Fruit fly (Drosophila melanogaster): ENCODE results near the gene Ir62a.
A peak's percentile ranks its signal among the peaks of the same experiment; 100 is the strongest.

The Ir62a gene

dm6 chr3L:1517274-1518047 lies 13.6 kb downstream of the Ir62a start (continued):
- TF ChIP-seq ro (GFP tag; IDR thresholded peaks at IDR 0.05), result no peak
- TF ChIP-seq fru (optimal IDR thresholded peaks at IDR 0.05), result no peak
- peak; percentile 36 for TF ChIP-seq HmgZ (tag; optimal IDR thresholded peaks at IDR 0.05)
- TF ChIP-seq zfh2 (GFP tag; optimal IDR thresholded peaks at IDR 0.05), result peak; percentile 79
- peak; percentile 55 for TF ChIP-seq az2 (GFP tag; optimal IDR thresholded peaks at IDR 0.05)
- TF ChIP-seq CG4820 (GFP tag; optimal IDR thresholded peaks at IDR 0.05), result peak; percentile 58
- no peak for TF ChIP-seq Fer2 (tag; optimal IDR thresholded peaks at IDR 0.05)
- no peak for TF ChIP-seq ase (GFP tag; IDR thresholded peaks at IDR 0.05)
- peak; percentile 71 for TF ChIP-seq CG12942 (GFP tag; optimal IDR thresholded peaks at IDR 0.05)
- peak in 1 of 3 experiments; percentile 13 for TF ChIP-seq lola (GFP tag; optimal IDR thresholded peaks at IDR 0.05)
- TF ChIP-seq CG18262 (tag; optimal IDR thresholded peaks at IDR 0.05), result peak; percentile 21
- peak; percentile 46 for TF ChIP-seq CG9797 (GFP tag; optimal IDR thresholded peaks at IDR 0.05)
- TF ChIP-seq bowl (GFP tag; IDR thresholded peaks at IDR 0.05), result no peak
- no peak for TF ChIP-seq Trl (optimal IDR thresholded peaks at IDR 0.05)
- TF ChIP-seq Trl (GFP tag; optimal IDR thresholded peaks at IDR 0.05), result peak; percentile 77
- TF ChIP-seq prd (optimal IDR thresholded peaks at IDR 0.05), result no peak
- peak; percentile 64; the same call in 2 of the 3 replicates for TF ChIP-seq prd (GFP tag; IDR thresholded peaks at IDR 0.05)
- TF ChIP-seq Bteb2 (GFP tag; optimal IDR thresholded peaks at IDR 0.05), result peak; percentile 32
- TF ChIP-seq NFAT (GFP tag; IDR thresholded peaks at IDR 0.05), result peak; percentile 23; the same call in 1 of the 2 replicates
- peak; percentile 80 for TF ChIP-seq slbo (GFP tag; IDR thresholded peaks at IDR 0.05)
- TF ChIP-seq sisA (GFP tag; IDR thresholded peaks at IDR 0.05), result peak; percentile 71
- peak; percentile 51 for TF ChIP-seq Aef1 (GFP tag; IDR thresholded peaks at IDR 0.05)
- TF ChIP-seq Dll (GFP tag; IDR thresholded peaks at IDR 0.05; ENCODE audit: partially characterized antibody), result peak; percentile 81
- TF ChIP-seq Hmr (GFP tag; optimal IDR thresholded peaks at IDR 0.05), result peak; percentile 51
- no peak for TF ChIP-seq NK7.1 (GFP tag; optimal IDR thresholded peaks at IDR 0.05)
- TF ChIP-seq crc (GFP tag; optimal IDR thresholded peaks at IDR 0.05), result peak; percentile 30
- TF ChIP-seq CG33213 (GFP tag; optimal IDR thresholded peaks at IDR 0.05), result peak; percentile 60

dm6 chr3L:1516631-1517273 lies 14.3 kb downstream of the Ir62a start, which contains the start of gene cue:
Gene cue (minus strand): TSS chr3L:1517271.
- TF ChIP-seq vfl (GFP tag; optimal IDR thresholded peaks at IDR 0.05) (no peak), CG3995 (GFP tag; optimal IDR thresholded peaks at IDR 0.05) (no peak), CG1792 (GFP tag; optimal IDR thresholded peaks at IDR 0.05) (no peak), otp (GFP tag; IDR thresholded peaks at IDR 0.05) (0 out of 3 replicates have a peak, but pooled peaks have one; percentile 16), wek (GFP tag; optimal IDR thresholded peaks at IDR 0.05) (no peak), fd64A (GFP tag; optimal IDR thresholded peaks at IDR 0.05) (no peak), bigmax (GFP tag; optimal IDR thresholded peaks at IDR 0.05) (peak; percentile 21), ci (GFP tag; IDR thresholded peaks at IDR 0.05) (no peak), CG13624 (GFP tag; optimal IDR thresholded peaks at IDR 0.05) (no peak), zen (tag; optimal IDR thresholded peaks at IDR 0.05) (no peak), trem (tag; optimal IDR thresholded peaks at IDR 0.05) (no peak), ken (GFP tag; IDR thresholded peaks at IDR 0.05) (no peak), unc-4 (GFP tag; IDR thresholded peaks at IDR 0.05; ENCODE audit: partially characterized antibody) (no peak), CG2712 (tag; optimal IDR thresholded peaks at IDR 0.05) (no peak), cad (GFP tag; optimal IDR thresholded peaks at IDR 0.05) (no peak), Abd-B (GFP tag; optimal IDR thresholded peaks at IDR 0.05) (no peak), Optix (GFP tag; IDR thresholded peaks at IDR 0.05) (no peak), CG6175 (GFP tag; IDR thresholded peaks at IDR 0.05) (peak; percentile 75; the same call in 2 of the 3 replicates), Usf (GFP tag; optimal IDR thresholded peaks at IDR 0.05) (no peak), Taf1 (GFP tag; IDR thresholded peaks at IDR 0.05) (0 out of 2 replicates have a peak, but pooled peaks have one; percentile 6), Oli (tag; optimal IDR thresholded peaks at IDR 0.05) (no peak), cato (GFP tag; optimal IDR thresholded peaks at IDR 0.05; ENCODE audit: borderline replicate concordance) (no peak), ftz-f1 (GFP tag; optimal IDR thresholded peaks at IDR 0.05) (peak; percentile 53), C15 (GFP tag; IDR thresholded peaks at IDR 0.05) (no peak)
